Fruit fly (Drosophila melanogaster): ENCODE measurements around the gene Srrm1.

Srrm1 gene

dm6 chr3L:13015823-13016465 is 20.7 kb upstream of the Srrm1 start, which contains the start of gene CG11267 (continued):
- TF ChIP-seq CG4424 (GFP tag; optimal IDR thresholded peaks at IDR 0.05) (peak; percentile 85), CG10321 (GFP tag; IDR thresholded peaks at IDR 0.05) (peak; percentile 70), stwl (tag; optimal IDR thresholded peaks at IDR 0.05) (peak; percentile 35), CG11247 (GFP tag; IDR thresholded peaks at IDR 0.05) (peak; percentile 89), bcd (GFP tag; optimal IDR thresholded peaks at IDR 0.05) (peak; percentile 84), CG8944 (GFP tag; optimal IDR thresholded peaks at IDR 0.05) (peak; percentile 75), sug (tag; optimal IDR thresholded peaks at IDR 0.05) (peak; percentile 91), sob (GFP tag; IDR thresholded peaks at IDR 0.05) (peak; percentile 93), MTF-1 (GFP tag; optimal IDR thresholded peaks at IDR 0.05; ENCODE audit: borderline replicate concordance) (peak; percentile 71), disco-r (GFP tag; optimal IDR thresholded peaks at IDR 0.05) (peak; percentile 27), Abd-B (GFP tag; optimal IDR thresholded peaks at IDR 0.05) (peak; percentile 83), Atf-2 (GFP tag; optimal IDR thresholded peaks at IDR 0.05) (peak; percentile 72), CG3995 (GFP tag; optimal IDR thresholded peaks at IDR 0.05) (peak; percentile 42), abd-A (tag; optimal IDR thresholded peaks at IDR 0.05) (no peak), Awh (GFP tag; IDR thresholded peaks at IDR 0.05) (peak; percentile 87), Ada2b (GFP tag; IDR thresholded peaks at IDR 0.05) (peak; percentile 94), Drgx (GFP tag; IDR thresholded peaks at IDR 0.05) (peak; percentile 90), Fer1 (GFP tag; optimal IDR thresholded peaks at IDR 0.05) (peak; percentile 88), CG13424 (tag; optimal IDR thresholded peaks at IDR 0.05) (peak; percentile 77), Dll (GFP tag; IDR thresholded peaks at IDR 0.05; ENCODE audit: partially characterized antibody) (no peak), Xrp1 (GFP tag; IDR thresholded peaks at IDR 0.05) (peak; percentile 91), CG11085 (GFP tag; IDR thresholded peaks at IDR 0.05) (peak; percentile 81), gcm2 (GFP tag; optimal IDR thresholded peaks at IDR 0.05) (no peak), Antp (GFP tag; optimal IDR thresholded peaks at IDR 0.05) (peak; percentile 69), cas (GFP tag; IDR thresholded peaks at IDR 0.05) (peak; percentile 77; the same call in 1 of the 2 replicates), slp2 (GFP tag; optimal IDR thresholded peaks at IDR 0.05) (peak; percentile 67), Elba2 (GFP tag; optimal IDR thresholded peaks at IDR 0.05) (no peak), CG5245 (GFP tag; optimal IDR thresholded peaks at IDR 0.05) (peak; percentile 77), insv (GFP tag; optimal IDR thresholded peaks at IDR 0.05) (no peak), ro (GFP tag; IDR thresholded peaks at IDR 0.05) (peak; percentile 75), klu (GFP tag; IDR thresholded peaks at IDR 0.05) (peak; percentile 81), da (GFP tag; optimal IDR thresholded peaks at IDR 0.05) (peak; percentile 32), ase (GFP tag; IDR thresholded peaks at IDR 0.05) (peak; percentile 94), CG34422 (GFP tag; IDR thresholded peaks at IDR 0.05) (peak; percentile 93), Adf1 (GFP tag; IDR thresholded peaks at IDR 0.05) (no peak), Doc3 (GFP tag; IDR thresholded peaks at IDR 0.05; ENCODE audit: partially characterized antibody) (0 out of 3 replicates have a peak, but pooled peaks have one; percentile 21), CG13123 (GFP tag; optimal IDR thresholded peaks at IDR 0.05) (peak; percentile 49), gcm (GFP tag; optimal IDR thresholded peaks at IDR 0.05) (peak; percentile 73), CG8089 (GFP tag; optimal IDR thresholded peaks at IDR 0.05) (peak; percentile 65), Lim3 (GFP tag; IDR thresholded peaks at IDR 0.05) (peak; percentile 85; the same call in 1 of the 2 replicates), Max (GFP tag; optimal IDR thresholded peaks at IDR 0.05) (peak; percentile 84), CG10654 (GFP tag; optimal IDR thresholded peaks at IDR 0.05) (peak; percentile 86), Ets97D (GFP tag; optimal IDR thresholded peaks at IDR 0.05) (peak; percentile 70), so (GFP tag; IDR thresholded peaks at IDR 0.05) (peak; percentile 93), cad (GFP tag; optimal IDR thresholded peaks at IDR 0.05) (no peak), CG2712 (tag; optimal IDR thresholded peaks at IDR 0.05) (peak; percentile 83), yki (optimal IDR thresholded peaks at IDR 0.05) (no peak), Nf-YB (GFP tag; optimal IDR thresholded peaks at IDR 0.05) (peak; percentile 52), CG18619 (GFP tag; optimal IDR thresholded peaks at IDR 0.05) (peak; percentile 73), CG12219 (GFP tag; optimal IDR thresholded peaks at IDR 0.05) (peak; percentile 81), cwo (GFP tag; optimal IDR thresholded peaks at IDR 0.05) (peak; percentile 84)
